Worm (Caenorhabditis elegans): ENCODE results near the gene C02F4.5.
A peak's percentile ranks its signal among the peaks of the same experiment; 100 is the strongest.

C02F4.5 gene

DNA sequence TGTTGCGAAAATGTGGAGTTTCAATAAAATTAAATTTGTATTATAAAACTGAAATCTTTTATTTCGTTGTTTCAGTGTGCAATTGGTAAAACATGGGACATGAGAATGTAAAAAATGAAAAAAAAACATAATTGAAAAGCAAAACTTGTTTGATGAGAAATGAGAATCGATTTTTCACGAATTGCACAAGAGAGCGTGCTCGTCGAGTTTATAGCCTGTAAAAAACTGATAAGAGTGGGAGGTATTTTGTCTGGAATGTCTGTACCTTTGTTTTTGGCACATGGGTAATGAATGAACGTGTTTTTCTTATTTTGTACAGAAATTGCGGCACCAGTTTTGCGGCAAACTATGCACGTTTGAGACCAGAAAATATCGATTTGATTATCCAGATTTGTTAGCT, 41.4 kb downstream of the C02F4.5 start (continued):
- no peak for TF ChIP-seq vab-7 (GFP tag; IDR thresholded peaks at IDR 0.05)
- no peak for TF ChIP-seq daf-16 (GFP tag; optimal IDR thresholded peaks at IDR 0.05)
- TF ChIP-seq daf-16 (tag; optimal IDR thresholded peaks at IDR 0.05) = peak; percentile 47
- no peak for TF ChIP-seq daf-8 (GFP tag; IDR thresholded peaks at IDR 0.05)
- TF ChIP-seq php-3 (GFP tag; IDR thresholded peaks at IDR 0.05) = no peak
- no peak for TF ChIP-seq duxl-1 (tag; optimal IDR thresholded peaks at IDR 0.05; ENCODE audit: poor library complexity)
- no peak for TF ChIP-seq nhr-11 (tag; optimal IDR thresholded peaks at IDR 0.05)
- no peak for TF ChIP-seq F10B5.3 (tag; optimal IDR thresholded peaks at IDR 0.05)
- TF ChIP-seq nhr-42 (GFP tag; IDR thresholded peaks at IDR 0.05) = no peak
- no peak for TF ChIP-seq nhr-10 (tag; optimal IDR thresholded peaks at IDR 0.05)
- TF ChIP-seq dmd-9 (GFP tag; IDR thresholded peaks at IDR 0.05) = no peak
- no peak for TF ChIP-seq lin-1 (GFP tag; IDR thresholded peaks at IDR 0.05)

DNA sequence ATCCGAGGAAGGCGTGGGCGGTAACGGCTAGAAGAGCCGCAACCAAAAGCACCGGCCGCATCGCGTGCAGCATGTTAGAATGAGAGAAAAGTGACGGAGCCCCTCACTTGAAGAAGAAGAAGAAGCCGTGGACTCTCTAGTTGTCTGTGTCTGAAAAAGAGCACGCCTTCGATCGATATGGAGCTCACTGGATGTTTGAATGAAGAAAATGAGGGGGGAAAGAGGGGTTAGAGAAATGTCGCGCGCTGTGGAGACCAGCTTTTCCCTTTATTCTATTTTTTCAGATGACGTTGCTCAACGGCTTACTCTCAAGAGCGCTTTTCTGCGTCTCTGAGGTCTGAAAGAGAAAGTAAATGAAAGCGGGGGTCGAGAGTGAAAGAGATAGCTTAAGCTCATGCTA, 42.2 kb downstream of the C02F4.5 start, which contains the start of gene egl-21:
TSS of gene egl-21 (minus strand) at position 150 of the 400 bp plus-strand sequence.
- TF ChIP-seq hif-1 (tag; optimal IDR thresholded peaks at IDR 0.05) (peak in 1 of 2 experiments; percentile 57), hmg-1.1 (GFP tag; IDR thresholded peaks at IDR 0.05) (peak; percentile 55; the same call in 1 of the 2 replicates), saeg-2 (GFP tag; IDR thresholded peaks at IDR 0.05) (no peak), ztf-11 (tag; optimal IDR thresholded peaks at IDR 0.05) (no peak), ceh-32 (tag; optimal IDR thresholded peaks at IDR 0.05; ENCODE audit: poor library complexity) (no peak), lin-15B (tag; optimal IDR thresholded peaks at IDR 0.05) (no peak), zfp-2 (tag; optimal IDR thresholded peaks at IDR 0.05) (peak; percentile 34), F49E8.2 (tag; optimal IDR thresholded peaks at IDR 0.05; ENCODE audit: borderline replicate concordance) (no peak), Y48G9A.11 (GFP tag; IDR thresholded peaks at IDR 0.05) (no peak), madf-9 (GFP tag; conservative IDR thresholded peaks at IDR 0.05) (no peak), duxl-1 (tag; optimal IDR thresholded peaks at IDR 0.05; ENCODE audit: poor library complexity) (no peak), ceh-62 (tag; optimal IDR thresholded peaks at IDR 0.05) (no peak), php-3 (GFP tag; IDR thresholded peaks at IDR 0.05) (no peak), aha-1 (tag) (peak; percentile 93), tra-1 (GFP tag; IDR thresholded peaks at IDR 0.05) (no peak), tag-97 (GFP tag; IDR thresholded peaks at IDR 0.05) (no peak), R02D3.7 (tag; optimal IDR thresholded peaks at IDR 0.05) (no peak), nhr-11 (tag; optimal IDR thresholded peaks at IDR 0.05) (peak; percentile 48), zip-2 (tag; optimal IDR thresholded peaks at IDR 0.05) (no peak), ama-1 (optimal IDR thresholded peaks at IDR 0.05) (no peak), ceh-82 (tag; optimal IDR thresholded peaks at IDR 0.05) (no peak), arid-1 (GFP tag; conservative IDR thresholded peaks at IDR 0.05) (peak; percentile 36; the same call in 1 of the 2 replicates), T20F7.1 (GFP tag; optimal IDR thresholded peaks at IDR 0.05) (no peak), pqm-1 (tag; optimal IDR thresholded peaks at IDR 0.05) (no peak), dmd-8 (GFP tag; IDR thresholded peaks at IDR 0.05) (no peak), daf-12 (tag; optimal IDR thresholded peaks at IDR 0.05) (no peak), ceh-20 (GFP tag; IDR thresholded peaks at IDR 0.05) (no peak), lin-29 (GFP tag; IDR thresholded peaks at IDR 0.05) (no peak), nhr-25 (tag; optimal IDR thresholded peaks at IDR 0.05; ENCODE audit: borderline replicate concordance, insufficient read depth) (no peak), cey-2 (tag; optimal IDR thresholded peaks at IDR 0.05; ENCODE audit: borderline replicate concordance, insufficient read depth) (no peak), nhr-77 (tag; optimal IDR thresholded peaks at IDR 0.05) (no peak), nhr-102 (tag; optimal IDR thresholded peaks at IDR 0.05) (no peak), nhr-76 (tag; optimal IDR thresholded peaks at IDR 0.05) (no peak), F10B5.3 (tag; optimal IDR thresholded peaks at IDR 0.05) (no peak), dmd-9 (GFP tag; IDR thresholded peaks at IDR 0.05) (no peak), lin-39 (tag; optimal IDR thresholded peaks at IDR 0.05) (no peak), nhr-6 (tag; optimal IDR thresholded peaks at IDR 0.05) (no peak), zfp-3 (GFP tag; conservative IDR thresholded peaks at IDR 0.05) (no peak), lin-38 (GFP tag; IDR thresholded peaks at IDR 0.05) (no peak), dve-1 (tag; optimal IDR thresholded peaks at IDR 0.05; ENCODE audit: insufficient read depth) (no peak), unc-130 (GFP tag; optimal IDR thresholded peaks at IDR 0.05) (no peak), aly-2 (tag; optimal IDR thresholded peaks at IDR 0.05) (no peak), ztf-7 (tag; optimal IDR thresholded peaks at IDR 0.05) (no peak)
